Worm (Caenorhabditis elegans) whole organism, young adult: Measurements from ENCODE around the gene zmp-5.
A peak's percentile ranks its signal among the peaks of the same experiment; 100 is the strongest.

Source experiments
- B0261.1 ChIP-seq: sonication (generic microtip); optimal IDR thresholded peaks from 2 replicates; lab custom pipeline; 2016; ENCODE audit warnings: mild to moderate bottlenecking, missing genetic modification characterization, moderate library complexity, missing compliant biosample characterization
- B0336.3 ChIP-seq: fragments of 200-800 bp; sonication (Bioruptor generic); IDR thresholded peaks from 2 replicates; pipeline ENCODE4 v1.3.6; 2022; ENCODE audit warnings: missing genetic modification characterization, missing compliant biosample characterization
- F22D6.2 ChIP-seq: sonication (generic microtip); optimal IDR thresholded peaks from 2 replicates; lab custom pipeline; 2016; ENCODE audit warnings: mild to moderate bottlenecking, missing genetic modification characterization, missing compliant biosample characterization
- F37B4.10 ChIP-seq: fragments of 200-800 bp; sonication (Bioruptor generic); IDR thresholded peaks from 2 replicates; pipeline ENCODE4 v1.3.6; 2022; ENCODE audit warnings: missing genetic modification characterization, missing compliant biosample characterization
- F55B11.4 ChIP-seq: sonication (generic microtip); optimal IDR thresholded peaks from 2 replicates; lab custom pipeline; 2016; ENCODE audit warnings: missing compliant biosample characterization, missing genetic modification characterization, borderline replicate concordance; ENCODE audit not compliant: insufficient read depth
- Y53G8AR.9 ChIP-seq: fragments of 200-800 bp; sonication (Bioruptor generic); conservative IDR thresholded peaks from 2 replicates; pipeline ENCODE4 v1.3.6; 2022; ENCODE audit warnings: missing genetic modification reagents, missing genetic modification characterization, missing compliant biosample characterization
- Y67H2A.10 ChIP-seq: fragments of 200-800 bp; sonication (Bioruptor generic); conservative IDR thresholded peaks from 2 replicates; pipeline ENCODE4 v1.3.6; 2022; ENCODE audit warnings: missing genetic modification reagents, missing genetic modification characterization, missing compliant biosample characterization
- Y95B8A.8 ChIP-seq: fragments of 200-800 bp; sonication (Bioruptor generic); IDR thresholded peaks from 2 replicates; pipeline ENCODE4 v1.3.6; 2022; ENCODE audit warnings: missing genetic modification reagents, missing genetic modification characterization, missing compliant biosample characterization
- ama-1 ChIP-seq, 3 experiments: fragments of 150-350 bp in 1 of 3; sonication (generic microtip) in 2 of 3; optimal IDR thresholded peaks; 2 replicates each; lab custom pipeline; 2014 to 2018; ENCODE audit warnings: missing biosample characterization in 2 of 3, missing genetic modification characterization in 2 of 3, missing genetic modification reagents in 2 of 3
- athp-1 ChIP-seq: sonication (generic microtip); optimal IDR thresholded peaks from 2 replicates; lab custom pipeline; 2017; ENCODE audit warnings: mild to moderate bottlenecking, missing genetic modification characterization, missing compliant biosample characterization
- attf-6 ChIP-seq: fragments of 200-800 bp; sonication (Bioruptor generic); IDR thresholded peaks from 2 replicates; pipeline ENCODE4 v1.3.6; 2022; ENCODE audit warnings: missing genetic modification reagents, missing genetic modification characterization, missing compliant biosample characterization
- bed-1 ChIP-seq: fragments of 200-800 bp; sonication (Bioruptor generic); IDR thresholded peaks from 2 replicates; pipeline ENCODE4 v1.3.6; 2022; ENCODE audit warnings: missing genetic modification reagents, missing genetic modification characterization, missing compliant biosample characterization
- cebp-1 ChIP-seq, 2 experiments: fragments of 200-800 bp in 1 of 2; sonication (Bioruptor generic) in 1 of 2; sonication (generic microtip) in 1 of 2; IDR thresholded peaks in 1 of 2; optimal IDR thresholded peaks in 1 of 2; 2 replicates each; pipeline versions ENCODE4 v1.3.6 to Lab custom; 2017 to 2022; ENCODE audit warnings: missing compliant biosample characterization in 2 of 2, missing genetic modification characterization in 2 of 2, mild to moderate bottlenecking in 1 of 2, missing genetic modification reagents in 1 of 2, moderate library complexity in 1 of 2
- cebp-2 ChIP-seq: fragments of 200-800 bp; sonication (Bioruptor generic); IDR thresholded peaks from 2 replicates; pipeline ENCODE4 v1.3.6; 2022; ENCODE audit warnings: missing genetic modification characterization, missing compliant biosample characterization
- ceh-40 ChIP-seq: fragments of 200-800 bp; sonication (Bioruptor generic); IDR thresholded peaks from 2 replicates; pipeline ENCODE4 v1.3.6; 2022; ENCODE audit warnings: missing genetic modification characterization, missing compliant biosample characterization
- chd-7 ChIP-seq: sonication (generic microtip); optimal IDR thresholded peaks from 2 replicates; lab custom pipeline; 2016; ENCODE audit warnings: mild to moderate bottlenecking, missing genetic modification characterization, moderate library complexity, missing compliant biosample characterization
- dox-1 ChIP-seq: fragments of 200-800 bp; sonication (Bioruptor generic); IDR thresholded peaks from 2 replicates; pipeline ENCODE4 v1.3.6; 2022; ENCODE audit warnings: missing genetic modification reagents, missing genetic modification characterization, missing compliant biosample characterization
- egl-44 ChIP-seq: fragments of 200-800 bp; sonication (Bioruptor generic); IDR thresholded peaks from 2 replicates; pipeline ENCODE4 v1.3.6; 2022; ENCODE audit warnings: missing genetic modification reagents, missing genetic modification characterization, missing compliant biosample characterization
- ets-4 ChIP-seq: fragments of 200-800 bp; sonication (Bioruptor generic); optimal IDR thresholded peaks from 2 replicates; lab custom pipeline; 2018; ENCODE audit warnings: mild to moderate bottlenecking, missing genetic modification characterization, missing compliant biosample characterization
- hlh-26 ChIP-seq: fragments of 200-800 bp; sonication (Bioruptor generic); conservative IDR thresholded peaks from 2 replicates; pipeline ENCODE4 v1.3.6; 2022; ENCODE audit warnings: missing genetic modification reagents, missing genetic modification characterization, missing compliant biosample characterization
- hmg-1.2 ChIP-seq: fragments of 200-800 bp; sonication (Bioruptor generic); IDR thresholded peaks from 2 replicates; pipeline ENCODE4 v1.3.6; 2022; ENCODE audit warnings: missing genetic modification reagents, missing genetic modification characterization, missing compliant biosample characterization
- let-607 ChIP-seq, 2 experiments: fragments of 200-800 bp in 1 of 2; sonication (Bioruptor generic) in 1 of 2; sonication (generic microtip) in 1 of 2; optimal IDR thresholded peaks; 2 replicates each; lab custom pipeline; 2016 to 2018; ENCODE audit warnings: mild to moderate bottlenecking in 2 of 2, missing compliant biosample characterization in 2 of 2, missing genetic modification characterization in 2 of 2, moderate library complexity in 2 of 2, missing genotype in 1 of 2
- lin-26 ChIP-seq: fragments of 200-800 bp; sonication (Bioruptor generic); IDR thresholded peaks from 2 replicates; pipeline ENCODE4 v1.3.6; 2022; ENCODE audit warnings: missing genetic modification reagents, missing genetic modification characterization, missing compliant biosample characterization
- lin-54 ChIP-seq: fragments of 200-800 bp; sonication (Bioruptor generic); optimal IDR thresholded peaks from 2 replicates; lab custom pipeline; 2018; ENCODE audit warnings: mild to moderate bottlenecking, missing genetic modification characterization, missing compliant biosample characterization
- lir-1 ChIP-seq: fragments of 200-800 bp; sonication (Bioruptor generic); conservative IDR thresholded peaks from 2 replicates; pipeline ENCODE4 v1.3.6; 2022; ENCODE audit warnings: missing genetic modification reagents, missing genetic modification characterization, missing compliant biosample characterization
- lsy-27 ChIP-seq: sonication (generic microtip); optimal IDR thresholded peaks from 2 replicates; lab custom pipeline; 2017; ENCODE audit warnings: missing genetic modification characterization, mild to moderate bottlenecking, missing compliant biosample characterization, antibody characterized with exemption, missing genotype, borderline replicate concordance; ENCODE audit not compliant: insufficient read depth
- madf-10 ChIP-seq: sonication (generic microtip); optimal IDR thresholded peaks from 2 replicates; lab custom pipeline; 2016; ENCODE audit warnings: mild to moderate bottlenecking, missing genetic modification characterization, missing compliant biosample characterization
- mcd-1 ChIP-seq: fragments of 200-800 bp; sonication (Bioruptor generic); IDR thresholded peaks from 2 replicates; pipeline ENCODE4 v1.3.6; 2022; ENCODE audit warnings: missing genetic modification reagents, missing genetic modification characterization, missing compliant biosample characterization
- mel-28 ChIP-seq: sonication (generic microtip); optimal IDR thresholded peaks from 2 replicates; lab custom pipeline; 2016; ENCODE audit warnings: borderline replicate concordance, mild to moderate bottlenecking, missing genetic modification characterization, missing compliant biosample characterization
- mxl-1 ChIP-seq: sonication (generic microtip); optimal IDR thresholded peaks from 2 replicates; lab custom pipeline; 2016; ENCODE audit warnings: missing genetic modification characterization, missing compliant biosample characterization
- nfya-1 ChIP-seq: sonication (generic microtip); optimal IDR thresholded peaks from 2 replicates; lab custom pipeline; 2017; ENCODE audit warnings: antibody characterized with exemption, missing compliant biosample characterization, missing genetic modification characterization, borderline replicate concordance; ENCODE audit not compliant: insufficient read depth
- nfya-2 ChIP-seq: fragments of 200-800 bp; sonication (Bioruptor generic); IDR thresholded peaks from 2 replicates; pipeline ENCODE4 v1.3.6; 2022; ENCODE audit warnings: missing genetic modification reagents, missing genetic modification characterization, missing compliant biosample characterization
- rec-8 ChIP-seq, 2 experiments: sonication (generic microtip); optimal IDR thresholded peaks; 2 replicates each; lab custom pipeline; 2016; ENCODE audit warnings: mild to moderate bottlenecking in 2 of 2, missing genetic modification characterization in 2 of 2, missing genetic modification reagents in 2 of 2, missing genotype in 2 of 2, missing biosample characterization in 1 of 2, missing compliant biosample characterization in 1 of 2, moderate library complexity in 1 of 2
- somi-1 ChIP-seq: fragments of 200-800 bp; sonication (Bioruptor generic); optimal IDR thresholded peaks from 2 replicates; lab custom pipeline; 2018; ENCODE audit warnings: mild to moderate bottlenecking, missing genetic modification characterization, missing compliant biosample characterization
- unc-62 ChIP-seq: fragments of 150-350 bp; optimal IDR thresholded peaks from 2 replicates; lab custom pipeline; 2014; ENCODE audit warnings: missing biosample characterization, missing genetic modification reagents, missing genetic modification characterization
- xnd-1 ChIP-seq: sonication (generic microtip); optimal IDR thresholded peaks from 2 replicates; lab custom pipeline; 2016; ENCODE audit warnings: missing genotype, missing genetic modification reagents, missing genetic modification characterization, missing compliant biosample characterization
- zfh-2 ChIP-seq: fragments of 200-800 bp; sonication (Bioruptor generic); conservative IDR thresholded peaks from 2 replicates; pipeline ENCODE4 v1.3.6; 2022; ENCODE audit warnings: missing genetic modification reagents, missing genetic modification characterization, missing compliant biosample characterization
- zim-3 ChIP-seq: sonication (generic microtip); optimal IDR thresholded peaks from 2 replicates; lab custom pipeline; 2017; ENCODE audit warnings: mild to moderate bottlenecking, missing genetic modification characterization, moderate library complexity, missing compliant biosample characterization
- ztf-26 ChIP-seq: sonication (generic microtip); optimal IDR thresholded peaks from 2 replicates; lab custom pipeline; 2017; ENCODE audit warnings: missing genetic modification characterization, missing compliant biosample characterization

The zmp-5 gene

ce11 chrX:12661091-12661526, 14.2 kb downstream of the zmp-5 start (continued):
- TF ChIP-seq hlh-26 (GFP tag; lab: Robert Waterston, UW) = no peak
- TF ChIP-seq madf-10 (tag; lab: Kevin White, UChicago) = peak; percentile 71
- TF ChIP-seq let-607 (tag; optimal IDR thresholded peaks at IDR 0.05; lab: Kevin White, UChicago) = peak; percentile 44
- TF ChIP-seq nfya-2 (GFP tag; lab: Robert Waterston, UW) = no peak
- peak; percentile 53 for TF ChIP-seq lir-1 (GFP tag; lab: Robert Waterston, UW)
- TF ChIP-seq cebp-2 = no peak
- no peak for TF ChIP-seq Y95B8A.8 (GFP tag; lab: Robert Waterston, UW)
- peak; percentile 63; the same call in 1 of the 2 replicates for TF ChIP-seq ceh-40 (GFP tag; lab: Robert Waterston, UW)

- no peak for TF ChIP-seq B0261.1 (tag; lab: Kevin White, UChicago)
- TF ChIP-seq bed-1 = 0 out of 2 replicates have a peak, but pooled peaks have one; percentile 9
- TF ChIP-seq mxl-1 = no peak
- peak; percentile 8 for TF ChIP-seq lin-54 (GFP tag; lab: Kevin White, UChicago)
- TF ChIP-seq rec-8 (tag; optimal IDR thresholded peaks at IDR 0.05; lab: Kevin White, UChicago) = no peak
Observed at ce11 chrX:12663114-12663513, 16.2 kb downstream of the zmp-5 start.

ce11 chrX:12663537-12663936, 16.6 kb downstream of the zmp-5 start, which contains the start of gene nlp-76:
Gene nlp-76, minus strand, starts transcription at chrX:12663903.
- TF ChIP-seq egl-44 (GFP tag; lab: Robert Waterston, UW) (peak; percentile 18; the same call in 1 of the 2 replicates), athp-1 (tag; lab: Kevin White, UChicago) (peak; percentile 29), Y53G8AR.9 (0 out of 2 replicates have a peak, but pooled peaks have one; percentile 18), ets-4 (GFP tag; lab: Kevin White, UChicago) (no peak), ztf-26 (tag; lab: Kevin White, UChicago) (peak; percentile 43), nfya-1 (tag; lab: Kevin White, UChicago) (no peak), dox-1 (GFP tag; lab: Robert Waterston, UW) (peak; percentile 15; the same call in 1 of the 2 replicates), F37B4.10 (GFP tag; lab: Robert Waterston, UW) (no peak), ama-1 (optimal IDR thresholded peaks at IDR 0.05; lab: Kevin White, UChicago) (peak; percentile 49), ama-1 (GFP tag; optimal IDR thresholded peaks at IDR 0.05; lab: Kevin White, UChicago) (no peak), mcd-1 (no peak), cebp-1 (GFP tag; IDR thresholded peaks at IDR 0.05; lab: Robert Waterston, UW) (no peak), cebp-1 (tag; optimal IDR thresholded peaks at IDR 0.05; lab: Kevin White, UChicago) (peak; percentile 56), mel-28 (tag; lab: Kevin White, UChicago) (no peak), somi-1 (GFP tag; lab: Kevin White, UChicago) (peak; percentile 36), B0336.3 (GFP tag; lab: Robert Waterston, UW) (peak; percentile 29; the same call in 1 of the 2 replicates), lin-26 (peak; percentile 20; the same call in 1 of the 2 replicates), zfh-2 (no peak), xnd-1 (tag; lab: Kevin White, UChicago) (no peak)
- TF ChIP-seq, all 124 proteins: peak for 10

ce11 chrX:12664443-12664842, 17.5 kb downstream of the zmp-5 start:
- TF ChIP-seq zim-3 (tag; lab: Kevin White, UChicago) = no peak
- no peak for TF ChIP-seq F55B11.4 (tag; lab: Kevin White, UChicago)
- 0 out of 2 replicates have a peak, but pooled peaks have one; percentile 18 for TF ChIP-seq attf-6 (GFP tag; lab: Robert Waterston, UW)
- TF ChIP-seq mcd-1 = no peak
- TF ChIP-seq chd-7 = no peak
- TF ChIP-seq unc-62 (GFP tag; lab: Kevin White, UChicago) = no peak
- TF ChIP-seq hmg-1.2 (GFP tag; lab: Robert Waterston, UW) = no peak
- TF ChIP-seq Y67H2A.10 (GFP tag; lab: Robert Waterston, UW) = no peak
- no peak for TF ChIP-seq cebp-2
- TF ChIP-seq ztf-26 (tag; lab: Kevin White, UChicago) = no peak
- TF ChIP-seq ama-1 (optimal IDR thresholded peaks at IDR 0.05; lab: Kevin White, UChicago) = peak; percentile 48
- TF ChIP-seq ama-1 (GFP tag; optimal IDR thresholded peaks at IDR 0.05; lab: Kevin White, UChicago) = no peak
- TF ChIP-seq F22D6.2 (tag; lab: Kevin White, UChicago) = no peak
- no peak for TF ChIP-seq lsy-27 (tag; lab: Kevin White, UChicago)
